Fruit fly (Drosophila melanogaster) whole organism, embryonic: ENCODE data around the gene CG7634.

ENCODE experiments used
- B-H2 ChIP-seq: fragments of 200-800 bp; sonication (Bioruptor generic); optimal IDR thresholded peaks from 2 replicates; lab custom pipeline; 2018; ENCODE audit warnings: missing biosample characterization, mild to moderate bottlenecking, missing genetic modification characterization
- Bgb ChIP-seq: fragments of 200-800 bp; sonication (Bioruptor generic); IDR thresholded peaks from 2 replicates; pipeline ENCODE4 v1.3.6; 2022; ENCODE audit warnings: missing biosample characterization, missing genetic modification characterization; ENCODE audit not compliant: partially characterized antibody
- CG10147 ChIP-seq: fragments of 200-800 bp; sonication (Bioruptor generic); optimal IDR thresholded peaks from 2 replicates; lab custom pipeline; 2019; ENCODE audit warnings: missing biosample characterization, mild to moderate bottlenecking, missing genetic modification characterization, moderate library complexity
- CG10267 ChIP-seq: fragments of 200-800 bp; sonication (Bioruptor generic); optimal IDR thresholded peaks from 2 replicates; lab custom pipeline; 2018; ENCODE audit warnings: missing biosample characterization, mild to moderate bottlenecking, missing genetic modification characterization, moderate library complexity
- CG11085 ChIP-seq: fragments of 200-800 bp; sonication (Bioruptor generic); IDR thresholded peaks from 2 replicates; pipeline ENCODE4 v1.3.6; 2022; ENCODE audit warnings: missing biosample characterization, missing genetic modification characterization
- CG12104 ChIP-seq: fragments of 200-800 bp; sonication (Bioruptor generic); optimal IDR thresholded peaks from 3 replicates; lab custom pipeline; 2016; ENCODE audit warnings: missing biosample characterization, missing genetic modification characterization
- CG12219 ChIP-seq: fragments of 200-800 bp; sonication (Bioruptor generic); optimal IDR thresholded peaks from 3 replicates; lab custom pipeline; 2018; ENCODE audit warnings: missing biosample characterization, mild to moderate bottlenecking, missing genetic modification characterization
- CG13287 ChIP-seq: fragments of 200-800 bp; sonication (Bioruptor generic); IDR thresholded peaks from 2 replicates; pipeline ENCODE4 v1.3.6; 2022; ENCODE audit warnings: missing biosample characterization, missing genetic modification characterization; ENCODE audit not compliant: partially characterized antibody
- CG14710 ChIP-seq: fragments of 200-800 bp; sonication (Bioruptor generic); optimal IDR thresholded peaks from 3 replicates; lab custom pipeline; 2019; ENCODE audit warnings: missing biosample characterization, mild to moderate bottlenecking, missing genetic modification characterization, moderate library complexity
- CG14860 ChIP-seq: fragments of 200-800 bp; sonication (Bioruptor generic); IDR thresholded peaks from 3 replicates; pipeline ENCODE4 v1.3.6; 2022; ENCODE audit warnings: missing biosample characterization, missing genetic modification characterization; ENCODE audit not compliant: partially characterized antibody
- CG1603 ChIP-seq: fragments of 200-800 bp; sonication (Bioruptor generic); optimal IDR thresholded peaks from 2 replicates; lab custom pipeline; 2019; ENCODE audit warnings: missing biosample characterization, mild to moderate bottlenecking, missing genetic modification characterization, moderate library complexity
- CG16813 ChIP-seq: fragments of 200-800 bp; sonication (Bioruptor generic); IDR thresholded peaks from 3 replicates; pipeline ENCODE4 v1.3.6; 2022; ENCODE audit warnings: missing biosample characterization, missing genetic modification characterization; ENCODE audit not compliant: partially characterized antibody
- CG17186 ChIP-seq: fragments of 200-800 bp; sonication (Bioruptor generic); optimal IDR thresholded peaks from 3 replicates; lab custom pipeline; 2017; ENCODE audit warnings: missing biosample characterization, missing genetic modification reagents, missing genetic modification characterization
- CG17361 ChIP-seq: fragments of 200-800 bp; sonication (Bioruptor generic); IDR thresholded peaks from 3 replicates; pipeline ENCODE4 v1.3.6; 2022; ENCODE audit warnings: missing biosample characterization, missing genetic modification characterization
- CG1832 ChIP-seq: fragments of 200-800 bp; sonication (Bioruptor generic); optimal IDR thresholded peaks from 2 replicates; lab custom pipeline; 2017; ENCODE audit warnings: missing biosample characterization, mild to moderate bottlenecking, missing genetic modification characterization, inconsistent platforms
- CG2116 ChIP-seq: fragments of 200-800 bp; sonication (Bioruptor generic); optimal IDR thresholded peaks from 3 replicates; lab custom pipeline; 2018; ENCODE audit warnings: missing biosample characterization, mild to moderate bottlenecking, missing genetic modification characterization
- CG31365 ChIP-seq: fragments of 200-800 bp; sonication (Bioruptor generic); optimal IDR thresholded peaks from 2 replicates; lab custom pipeline; 2018; ENCODE audit warnings: missing biosample characterization, mild to moderate bottlenecking, missing genetic modification characterization
- CG34224 ChIP-seq: fragments of 200-800 bp; sonication (Bioruptor generic); IDR thresholded peaks from 3 replicates; pipeline ENCODE4 v1.3.6; 2022; ENCODE audit warnings: missing biosample characterization, missing genetic modification characterization; ENCODE audit not compliant: partially characterized antibody
- CG4360 ChIP-seq: fragments of 200-800 bp; sonication (Bioruptor generic); IDR thresholded peaks from 2 replicates; pipeline ENCODE4 v1.3.6; 2022; ENCODE audit warnings: missing biosample characterization, missing genetic modification characterization
- CG4730 ChIP-seq: fragments of 200-800 bp; sonication (Bioruptor generic); IDR thresholded peaks from 2 replicates; pipeline ENCODE4 v1.3.6; 2022; ENCODE audit warnings: missing biosample characterization, missing genetic modification characterization
- CG8290 ChIP-seq, 3 experiments: fragments of 200-800 bp; sonication (Bioruptor generic); optimal IDR thresholded peaks; 2 replicates each; lab custom pipeline; 2016 to 2019; ENCODE audit warnings: missing biosample characterization in 3 of 3, missing genetic modification characterization in 3 of 3, mild to moderate bottlenecking in 2 of 3, moderate library complexity in 1 of 3
- CoRest ChIP-seq: fragments of 200-800 bp; sonication (Bioruptor generic); optimal IDR thresholded peaks from 3 replicates; lab custom pipeline; 2018; ENCODE audit warnings: missing biosample characterization, mild to moderate bottlenecking, missing genetic modification characterization, moderate library complexity
- CrebB ChIP-seq: fragments of 200-800 bp; sonication (Bioruptor generic); optimal IDR thresholded peaks from 3 replicates; lab custom pipeline; 2018; ENCODE audit warnings: missing biosample characterization, mild to moderate bottlenecking, missing genetic modification characterization
- D19B ChIP-seq: fragments of 200-800 bp; sonication (Bioruptor generic); optimal IDR thresholded peaks from 2 replicates; lab custom pipeline; 2017; ENCODE audit warnings: missing biosample characterization, mild to moderate bottlenecking, missing genetic modification characterization
- Dfd ChIP-seq, 2 experiments: fragments of >200 bp; optimal IDR thresholded peaks; 2 replicates each; lab custom pipeline; 2017; ENCODE audit warnings: missing biosample characterization in 2 of 2, missing genetic modification characterization in 2 of 2
- Doc3 ChIP-seq: fragments of 200-800 bp; sonication (Bioruptor generic); IDR thresholded peaks from 3 replicates; pipeline ENCODE4 v1.3.6; 2022; ENCODE audit warnings: missing biosample characterization, missing genetic modification characterization; ENCODE audit not compliant: partially characterized antibody
- Elba2 ChIP-seq: fragments of 200-800 bp; sonication (Bioruptor generic); optimal IDR thresholded peaks from 3 replicates; lab custom pipeline; 2016; ENCODE audit warnings: missing biosample characterization, missing genetic modification characterization
- Ets65A ChIP-seq: fragments of 200-800 bp; sonication (Bioruptor generic); peaks from one replicate; lab custom pipeline; 2016; ENCODE audit warnings: missing biosample characterization, missing genetic modification characterization
- HmgZ ChIP-seq: fragments of 200-800 bp; sonication (Bioruptor generic); optimal IDR thresholded peaks from 2 replicates; lab custom pipeline; 2018; ENCODE audit warnings: missing biosample characterization, mild to moderate bottlenecking, missing genetic modification characterization
- Lhr ChIP-seq: fragments of 200-800 bp; sonication (Bioruptor generic); optimal IDR thresholded peaks from 3 replicates; lab custom pipeline; 2017; ENCODE audit warnings: mild to moderate bottlenecking, missing biosample characterization, missing genetic modification reagents, missing genetic modification characterization
- MESR4 ChIP-seq: fragments of 200-800 bp; sonication (Bioruptor generic); optimal IDR thresholded peaks from 2 replicates; lab custom pipeline; 2018; ENCODE audit warnings: missing biosample characterization, mild to moderate bottlenecking, missing genetic modification characterization, moderate library complexity
- Mad ChIP-seq: fragments of 200-800 bp; sonication (Bioruptor generic); optimal IDR thresholded peaks from 2 replicates; lab custom pipeline; 2016; ENCODE audit warnings: missing biosample characterization, missing genetic modification characterization
- Myb ChIP-seq: fragments of 200-800 bp; sonication (Bioruptor generic); optimal IDR thresholded peaks from 2 replicates; lab custom pipeline; 2016; ENCODE audit warnings: missing biosample characterization, missing genetic modification characterization
- NC2β ChIP-seq: fragments of 200-800 bp; sonication (Bioruptor generic); optimal IDR thresholded peaks from 2 replicates; lab custom pipeline; 2016; ENCODE audit warnings: missing biosample characterization, missing genetic modification characterization
- Optix ChIP-seq: fragments of 200-800 bp; sonication (Bioruptor generic); IDR thresholded peaks from 3 replicates; pipeline ENCODE4 v1.3.6; 2022; ENCODE audit warnings: missing biosample characterization, missing genetic modification characterization
- YL-1 ChIP-seq: fragments of 200-800 bp; sonication (Bioruptor generic); optimal IDR thresholded peaks from 3 replicates; lab custom pipeline; 2017; ENCODE audit warnings: missing biosample characterization, mild to moderate bottlenecking, missing genetic modification characterization
- aop ChIP-seq: fragments of 200-800 bp; sonication (Bioruptor generic); IDR thresholded peaks from 2 replicates; pipeline ENCODE4 v1.3.6; 2022; ENCODE audit warnings: missing biosample characterization, missing genetic modification characterization
- bbx ChIP-seq: fragments of 200-800 bp; sonication (Bioruptor generic); IDR thresholded peaks from 2 replicates; pipeline ENCODE4 v1.3.6; 2022; ENCODE audit warnings: missing biosample characterization, missing genetic modification characterization; ENCODE audit not compliant: partially characterized antibody
- bowl ChIP-seq: fragments of 200-800 bp; sonication (Bioruptor generic); IDR thresholded peaks from 2 replicates; pipeline ENCODE4 v1.3.6; 2022; ENCODE audit warnings: missing biosample characterization, missing genetic modification characterization
- chm ChIP-seq: fragments of 200-800 bp; sonication (Bioruptor generic); IDR thresholded peaks from 2 replicates; pipeline ENCODE4 v1.3.6; 2022; ENCODE audit warnings: missing biosample characterization, missing genetic modification characterization
- her ChIP-seq: fragments of 200-800 bp; sonication (Bioruptor generic); optimal IDR thresholded peaks from 2 replicates; lab custom pipeline; 2016; ENCODE audit warnings: missing biosample characterization, missing genetic modification characterization
- lola ChIP-seq, 3 experiments: fragments of >200 bp in 2 of 3; fragments of 200-800 bp in 1 of 3; sonication (Bioruptor generic) in 1 of 3; optimal IDR thresholded peaks; 2 replicates each; lab custom pipeline; 2017 to 2019; ENCODE audit warnings: missing biosample characterization in 3 of 3, missing genetic modification characterization in 3 of 3, mild to moderate bottlenecking in 1 of 3, moderate library complexity in 1 of 3
- nerfin-1 ChIP-seq: fragments of 200-800 bp; sonication (Bioruptor generic); optimal IDR thresholded peaks from 3 replicates; lab custom pipeline; 2019; ENCODE audit warnings: missing biosample characterization, mild to moderate bottlenecking, missing genetic modification characterization, moderate library complexity
- nom ChIP-seq: fragments of 200-800 bp; sonication (Bioruptor generic); optimal IDR thresholded peaks from 2 replicates; lab custom pipeline; 2017; ENCODE audit warnings: missing biosample characterization, missing genetic modification characterization, mild to moderate bottlenecking, moderate library complexity, missing genetic modification reagents
- row ChIP-seq: fragments of 200-800 bp; sonication (Bioruptor generic); IDR thresholded peaks from 3 replicates; pipeline ENCODE4 v1.3.6; 2022; ENCODE audit warnings: missing biosample characterization, missing genetic modification characterization
- salm ChIP-seq: fragments of 200-800 bp; sonication (Bioruptor generic); optimal IDR thresholded peaks from 2 replicates; lab custom pipeline; 2018; ENCODE audit warnings: missing biosample characterization, mild to moderate bottlenecking, missing genetic modification characterization
- sna ChIP-seq: fragments of 200-800 bp; sonication (Bioruptor generic); IDR thresholded peaks from 2 replicates; pipeline ENCODE4 v1.3.6; 2022; ENCODE audit warnings: missing biosample characterization, missing genetic modification characterization; ENCODE audit not compliant: partially characterized antibody
- unc-4 ChIP-seq: fragments of 200-800 bp; sonication (Bioruptor generic); IDR thresholded peaks from 2 replicates; pipeline ENCODE4 v1.3.6; 2022; ENCODE audit warnings: missing biosample characterization, missing genetic modification characterization; ENCODE audit not compliant: partially characterized antibody

The CG7634 gene

DNA sequence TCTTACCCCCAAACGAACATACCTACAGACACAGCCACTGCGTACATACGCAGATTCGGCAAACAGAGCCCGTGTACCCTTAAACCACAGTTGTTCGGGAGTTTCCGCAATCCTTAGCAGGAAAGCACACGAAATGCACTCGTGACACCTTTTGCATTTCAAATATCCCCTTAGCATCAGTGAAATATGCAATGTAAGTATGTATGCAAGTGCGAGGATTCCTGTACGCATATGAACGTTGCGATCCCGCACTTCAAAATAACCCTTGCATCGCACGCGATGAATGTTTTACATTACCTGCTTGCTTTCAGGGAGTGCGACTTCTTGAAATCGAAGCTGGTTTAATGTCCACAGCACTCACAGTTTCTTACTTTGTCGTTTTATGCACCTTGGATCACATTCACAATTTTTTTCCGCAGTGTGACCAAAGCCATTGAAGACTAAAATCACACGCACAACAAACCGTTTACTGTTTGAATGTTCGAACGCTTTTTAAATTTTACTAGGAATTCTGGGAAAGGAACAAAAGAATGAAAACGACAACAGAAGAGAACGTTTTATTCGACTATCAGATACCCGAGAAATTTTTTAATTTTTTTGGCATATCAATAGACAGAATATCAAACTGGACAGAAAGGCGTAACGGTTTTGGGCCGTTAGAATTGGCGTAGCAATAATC, 31.8 kb upstream of the CG7634 start, which contains the start of gene Mkrn1 (continued):
- TF ChIP-seq Myb (GFP tag; lab: Kevin White, UChicago) (peak; percentile 93), chm (GFP tag; lab: Robert Waterston, UW) (no peak), CG10267 (peak; percentile 47), aop (GFP tag; lab: Robert Waterston, UW) (no peak), CG34224 (GFP tag; lab: Robert Waterston, UW) (peak; percentile 62; the same call in 2 of the 3 replicates), Bgb (GFP tag; lab: Robert Waterston, UW) (peak; percentile 84), Lhr (GFP tag; lab: Kevin White, UChicago) (peak; percentile 70), CG4360 (GFP tag; lab: Robert Waterston, UW) (no peak), CG12219 (GFP tag; lab: Kevin White, UChicago) (no peak), nom (GFP tag; lab: Kevin White, UChicago) (peak; percentile 41), CG16813 (peak; percentile 94), CG10147 (GFP tag; lab: Kevin White, UChicago) (no peak), bbx (GFP tag; lab: Robert Waterston, UW) (peak; percentile 77), CG4730 (no peak), CG14710 (peak; percentile 44), lola (GFP tag; optimal IDR thresholded peaks at IDR 0.05; lab: Kevin White, UChicago) (no peak), Ets65A (peak; percentile 34), CG1603 (peak; percentile 94), HmgZ (tag; lab: Kevin White, UChicago) (peak; percentile 36), YL-1 (GFP tag; lab: Kevin White, UChicago) (peak; percentile 60), Mad (no peak), CG12104 (GFP tag; lab: Kevin White, UChicago) (no peak), her (no peak), Dfd (GFP tag; optimal IDR thresholded peaks at IDR 0.05; lab: Kevin White, UChicago) (no peak), CG1832 (no peak), CG2116 (GFP tag; lab: Kevin White, UChicago) (peak; percentile 9), CG17361 (GFP tag; lab: Robert Waterston, UW) (no peak; the same call in 2 of the 3 replicates), CoRest (no peak), Optix (no peak), row (peak; percentile 52; the same call in 2 of the 3 replicates), B-H2 (GFP tag; lab: Kevin White, UChicago) (no peak), unc-4 (GFP tag; lab: Robert Waterston, UW) (peak; percentile 41; the same call in 1 of the 2 replicates), Elba2 (GFP tag; lab: Kevin White, UChicago) (no peak), MESR4 (GFP tag; lab: Kevin White, UChicago) (peak; percentile 97), CG17186 (peak; percentile 40), CG13287 (GFP tag; lab: Robert Waterston, UW) (peak; percentile 70), sna (GFP tag; lab: Robert Waterston, UW) (peak; percentile 69), salm (tag; lab: Kevin White, UChicago) (no peak), CG14860 (GFP tag; lab: Robert Waterston, UW) (peak; percentile 97), CG11085 (GFP tag; lab: Robert Waterston, UW) (no peak), CrebB (tag; lab: Kevin White, UChicago) (no peak), bowl (GFP tag; lab: Robert Waterston, UW) (no peak), CG31365 (tag; lab: Kevin White, UChicago) (no peak), D19B (GFP tag; lab: Kevin White, UChicago) (peak; percentile 88), Doc3 (GFP tag; lab: Robert Waterston, UW) (peak; percentile 29; the same call in 1 of the 3 replicates), nerfin-1 (tag; lab: Kevin White, UChicago) (peak; percentile 89), NC2β (GFP tag; lab: Kevin White, UChicago) (peak; percentile 32), CG8290 (GFP tag; optimal IDR thresholded peaks at IDR 0.05; lab: Kevin White, UChicago) (peak; percentile 80), CG8290 (tag; optimal IDR thresholded peaks at IDR 0.05; lab: Kevin White, UChicago) (no peak)
